Fruit fly (Drosophila melanogaster) whole organism, adult: Measurements from ENCODE around the gene CG6712.

Experiments used
- CG11617 ChIP-seq: fragments of 200-800 bp; sonication (Bioruptor generic); optimal IDR thresholded peaks from 2 replicates; lab custom pipeline; 2017; ENCODE audit warnings: mild to moderate bottlenecking, missing biosample characterization, missing genetic modification reagents, missing genetic modification characterization
- CG12768 ChIP-seq: fragments of 200-800 bp; sonication (Bioruptor generic); optimal IDR thresholded peaks from 2 replicates; lab custom pipeline; 2017; ENCODE audit warnings: missing biosample characterization, missing genetic modification characterization, mild to moderate bottlenecking, moderate library complexity, missing genetic modification reagents
- CG14711 ChIP-seq: fragments of 200-800 bp; sonication (Bioruptor generic); optimal IDR thresholded peaks from 2 replicates; lab custom pipeline; 2018; ENCODE audit warnings: missing biosample characterization, mild to moderate bottlenecking, missing genetic modification characterization, moderate library complexity
- CG1620 ChIP-seq: fragments of 200-800 bp; sonication (Bioruptor generic); optimal IDR thresholded peaks from 2 replicates; lab custom pipeline; 2016; ENCODE audit warnings: missing biosample characterization, missing genetic modification characterization
- CG33017 ChIP-seq: fragments of 200-800 bp; sonication (Bioruptor generic); optimal IDR thresholded peaks from 2 replicates; lab custom pipeline; 2018; ENCODE audit warnings: missing biosample characterization, mild to moderate bottlenecking, missing genetic modification characterization, moderate library complexity
- CG5204 ChIP-seq: fragments of 200-800 bp; sonication (Bioruptor generic); optimal IDR thresholded peaks from 2 replicates; lab custom pipeline; 2016; ENCODE audit warnings: missing biosample characterization, missing genetic modification characterization
- CG7045 ChIP-seq: fragments of 200-800 bp; sonication (Bioruptor generic); optimal IDR thresholded peaks from 2 replicates; lab custom pipeline; 2017; ENCODE audit warnings: missing biosample characterization, mild to moderate bottlenecking, missing genetic modification characterization
- CG7101 ChIP-seq: fragments of 200-800 bp; sonication (Bioruptor generic); optimal IDR thresholded peaks from 2 replicates; lab custom pipeline; 2018; ENCODE audit warnings: missing biosample characterization, mild to moderate bottlenecking, missing genetic modification characterization, moderate library complexity
- Clk ChIP-seq: fragments of 200-800 bp; sonication (Bioruptor generic); optimal IDR thresholded peaks from 2 replicates; lab custom pipeline; 2017; ENCODE audit warnings: missing biosample characterization, missing genetic modification characterization
- Crg-1 ChIP-seq: fragments of 200-800 bp; sonication (Bioruptor generic); optimal IDR thresholded peaks from 2 replicates; lab custom pipeline; 2016; ENCODE audit warnings: missing biosample characterization, missing genetic modification characterization
- Hr96 ChIP-seq: fragments of 200-800 bp; sonication (Bioruptor generic); optimal IDR thresholded peaks from 2 replicates; lab custom pipeline; 2016; ENCODE audit warnings: missing biosample characterization, missing genetic modification characterization
- Mnt ChIP-seq: fragments of 200-800 bp; sonication (Bioruptor generic); optimal IDR thresholded peaks from 2 replicates; lab custom pipeline; 2016; ENCODE audit warnings: missing biosample characterization, mild to moderate bottlenecking, missing genetic modification characterization
- bab1 ChIP-seq: fragments of 200-800 bp; sonication (Bioruptor generic); optimal IDR thresholded peaks from 3 replicates; lab custom pipeline; 2019; ENCODE audit warnings: missing biosample characterization, mild to moderate bottlenecking, missing genetic modification characterization, moderate library complexity
- cic ChIP-seq: fragments of 200-800 bp; sonication (Bioruptor generic); optimal IDR thresholded peaks from 2 replicates; lab custom pipeline; 2017; ENCODE audit warnings: missing biosample characterization, mild to moderate bottlenecking, missing genetic modification characterization, moderate library complexity
- cnc ChIP-seq, 2 experiments: fragments of >200 bp; optimal IDR thresholded peaks; 2 replicates each; lab custom pipeline; 2017
- kay ChIP-seq: fragments of 200-800 bp; sonication (Bioruptor generic); peaks from one replicate; lab custom pipeline; 2016; ENCODE audit warnings: missing biosample characterization, missing genetic modification characterization, borderline replicate concordance
- ovo ChIP-seq: fragments of 200-800 bp; sonication (Bioruptor generic); optimal IDR thresholded peaks from 2 replicates; lab custom pipeline; 2016; ENCODE audit warnings: missing biosample characterization, missing genetic modification characterization
- pad ChIP-seq: fragments of 200-800 bp; sonication (Bioruptor generic); optimal IDR thresholded peaks from 3 replicates; lab custom pipeline; 2017; ENCODE audit warnings: missing biosample characterization, missing genetic modification characterization, mild to moderate bottlenecking, moderate library complexity, missing genetic modification reagents
- tj ChIP-seq: fragments of 200-800 bp; sonication (Bioruptor generic); optimal IDR thresholded peaks from 3 replicates; lab custom pipeline; 2017; ENCODE audit warnings: missing biosample characterization, mild to moderate bottlenecking, missing genetic modification characterization, moderate library complexity
- toe ChIP-seq: fragments of 200-800 bp; sonication (Bioruptor generic); optimal IDR thresholded peaks from 2 replicates; lab custom pipeline; 2016; ENCODE audit warnings: missing biosample characterization, missing genetic modification characterization

CG6712 gene

DNA sequence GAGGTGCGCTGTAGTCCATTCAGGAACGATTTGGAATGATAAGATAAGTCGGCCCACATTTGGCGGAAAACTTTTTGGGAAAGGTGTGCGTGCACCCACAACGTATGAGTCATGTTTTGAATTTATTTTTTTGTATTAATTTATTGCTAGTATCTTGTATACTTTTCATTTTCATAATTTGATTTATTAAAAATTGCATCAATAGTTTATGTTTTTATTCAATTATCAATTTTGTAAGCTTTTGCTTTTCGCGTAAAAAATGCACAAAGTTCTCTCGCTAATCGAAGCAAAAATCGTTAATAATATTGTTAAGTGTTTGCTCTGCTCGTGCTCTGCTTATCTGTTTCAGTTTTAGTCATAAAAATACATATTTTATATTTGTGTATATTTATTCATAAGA is 10.8 kb upstream of the CG6712 start:
- TF ChIP-seq Mnt (GFP tag; lab: Kevin White, UChicago), result peak; percentile 6
- TF ChIP-seq CG7045, result no peak
- no peak for TF ChIP-seq CG14711 (tag; lab: Kevin White, UChicago)
- TF ChIP-seq pad (GFP tag; lab: Kevin White, UChicago), result no peak
- peak; percentile 96 for TF ChIP-seq kay (GFP tag; lab: Kevin White, UChicago)
- peak; percentile 26 for TF ChIP-seq cic

DNA sequence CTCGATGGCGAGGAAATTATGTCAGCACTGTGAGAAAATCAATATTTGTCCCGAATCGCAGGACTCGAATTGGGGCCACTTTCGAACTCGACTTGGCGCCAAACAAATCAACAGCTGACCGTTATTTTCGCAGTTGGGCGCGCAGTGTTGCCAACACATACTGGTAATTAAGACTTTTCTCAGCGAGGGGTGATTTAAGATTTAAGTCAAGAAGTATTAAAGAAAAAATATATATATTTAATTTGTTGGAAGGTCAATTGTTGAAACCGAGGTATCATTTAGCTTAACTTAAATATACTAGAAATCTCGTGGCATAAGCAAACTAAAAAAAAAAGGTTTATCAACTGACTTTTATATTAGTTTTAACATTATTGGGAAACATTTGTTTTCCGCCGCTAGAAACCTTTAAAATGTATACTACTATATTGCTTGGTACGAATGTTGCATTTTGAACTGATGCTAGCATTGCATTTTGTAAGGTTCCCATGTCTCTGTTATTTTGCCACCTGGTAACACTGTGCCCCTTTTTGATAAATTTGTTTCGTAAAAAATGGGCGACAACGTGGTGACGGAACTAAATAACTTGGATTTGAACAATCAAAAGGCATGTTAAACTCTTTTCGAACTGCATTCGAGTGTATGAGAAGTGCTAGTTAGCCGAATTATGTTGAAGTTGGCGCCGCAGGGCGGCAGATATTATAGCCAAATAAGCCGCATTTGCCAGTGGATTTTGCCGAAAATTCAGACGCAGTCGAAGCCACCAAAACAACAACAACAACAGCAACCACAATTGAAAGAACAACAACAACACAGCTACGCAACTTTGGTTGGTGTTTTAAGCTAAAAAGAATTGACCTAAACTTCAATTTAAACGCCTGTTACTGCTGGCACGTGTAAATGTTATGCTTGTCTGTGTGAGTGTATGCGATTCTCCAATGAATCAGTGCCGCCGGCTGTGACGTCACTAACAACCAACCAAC is 7.2 kb upstream of the CG6712 start, which contains the start of the genes Patsas and ThrRS:
Patsas (minus strand) TSS at position 55 of the 980 bp plus-strand sequence.
ThrRS (plus strand) TSS at position 521 of the 980 bp plus-strand sequence.
- peak; percentile 66 for TF ChIP-seq Hr96 (GFP tag; lab: Kevin White, UChicago)
- peak; percentile 76 for TF ChIP-seq CG11617 (GFP tag; lab: Kevin White, UChicago)
- TF ChIP-seq bab1 (GFP tag; lab: Kevin White, UChicago), result peak; percentile 50
- peak; percentile 72 for TF ChIP-seq CG33017 (tag; lab: Kevin White, UChicago)
- TF ChIP-seq Clk (GFP tag; lab: Kevin White, UChicago), result peak; percentile 39
- peak; percentile 87 for TF ChIP-seq Mnt (GFP tag; lab: Kevin White, UChicago)
- TF ChIP-seq pad (GFP tag; lab: Kevin White, UChicago), result peak; percentile 69
- peak; percentile 84 for TF ChIP-seq toe
- no peak for TF ChIP-seq CG5204 (GFP tag; lab: Kevin White, UChicago)
- TF ChIP-seq CG7045, result peak; percentile 89
- TF ChIP-seq Crg-1 (GFP tag; lab: Kevin White, UChicago), result peak; percentile 23
- peak; percentile 70 for TF ChIP-seq CG1620 (GFP tag; lab: Kevin White, UChicago)
- TF ChIP-seq cnc (optimal IDR thresholded peaks at IDR 0.05; lab: Kevin White, UChicago), result no peak
- peak; percentile 77 for TF ChIP-seq CG12768 (GFP tag; lab: Kevin White, UChicago)
- TF ChIP-seq CG14711 (tag; lab: Kevin White, UChicago), result peak; percentile 86
- TF ChIP-seq tj (GFP tag; lab: Kevin White, UChicago), result peak; percentile 67
- TF ChIP-seq kay (GFP tag; lab: Kevin White, UChicago), result no peak
- TF ChIP-seq ovo, result peak; percentile 51
- TF ChIP-seq cic, result peak; percentile 39
- peak; percentile 80 for TF ChIP-seq CG7101 (tag; lab: Kevin White, UChicago)

DNA sequence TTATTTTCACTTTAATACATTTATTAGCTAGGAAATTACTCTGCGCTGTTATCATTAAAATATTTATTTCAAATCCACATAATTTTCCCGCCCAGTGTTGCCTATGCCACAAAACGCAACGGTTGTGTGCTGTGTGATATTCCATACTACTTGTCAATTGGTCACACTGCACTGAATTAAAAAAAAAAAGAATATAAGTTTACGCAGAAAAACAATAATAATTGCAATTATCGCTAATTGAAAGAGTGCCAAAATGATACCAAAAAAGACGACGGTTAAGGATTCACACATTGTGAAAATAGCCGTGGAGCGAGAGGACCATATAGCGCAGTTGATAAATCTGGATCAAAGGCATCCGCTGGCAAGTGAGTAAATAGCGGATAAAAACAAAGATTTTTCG is 1.4 kb upstream of the CG6712 start, which contains the start of gene Ced-12:
Ced-12 (plus strand) TSS at position 141 of the 400 bp plus-strand sequence.
- TF ChIP-seq kay (GFP tag; lab: Kevin White, UChicago) (no peak), CG7101 (tag; lab: Kevin White, UChicago) (no peak), CG14711 (tag; lab: Kevin White, UChicago) (peak; percentile 10), CG11617 (GFP tag; lab: Kevin White, UChicago) (peak; percentile 26), cic (no peak), Clk (GFP tag; lab: Kevin White, UChicago) (no peak), bab1 (GFP tag; lab: Kevin White, UChicago) (peak; percentile 26), toe (no peak), CG33017 (tag; lab: Kevin White, UChicago) (no peak), CG12768 (GFP tag; lab: Kevin White, UChicago) (no peak), CG7045 (no peak)

DNA sequence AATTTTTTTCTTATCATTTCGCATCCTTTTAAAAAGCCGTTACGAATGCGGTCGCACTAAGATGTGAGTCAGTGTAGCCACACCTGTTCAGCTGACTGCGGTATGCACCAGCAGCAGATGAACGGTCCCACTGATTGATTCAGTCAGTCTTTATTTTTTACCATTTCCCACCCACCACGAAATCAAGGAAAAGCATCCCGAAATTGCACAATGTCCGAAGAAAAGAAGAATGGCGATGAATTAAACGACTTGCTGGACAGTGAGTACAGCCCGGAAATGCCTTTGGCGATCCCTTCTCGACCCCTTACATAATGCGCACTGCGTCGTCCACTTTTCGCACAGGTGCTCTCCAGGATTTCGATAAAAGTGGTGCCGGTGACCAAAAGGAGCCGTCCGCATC is 2.7 kb downstream of the CG6712 start:
- TF ChIP-seq CG1620 (GFP tag; lab: Kevin White, UChicago), result no peak
- TF ChIP-seq bab1 (GFP tag; lab: Kevin White, UChicago), result peak; percentile 44
- TF ChIP-seq Mnt (GFP tag; lab: Kevin White, UChicago), result peak; percentile 33

DNA sequence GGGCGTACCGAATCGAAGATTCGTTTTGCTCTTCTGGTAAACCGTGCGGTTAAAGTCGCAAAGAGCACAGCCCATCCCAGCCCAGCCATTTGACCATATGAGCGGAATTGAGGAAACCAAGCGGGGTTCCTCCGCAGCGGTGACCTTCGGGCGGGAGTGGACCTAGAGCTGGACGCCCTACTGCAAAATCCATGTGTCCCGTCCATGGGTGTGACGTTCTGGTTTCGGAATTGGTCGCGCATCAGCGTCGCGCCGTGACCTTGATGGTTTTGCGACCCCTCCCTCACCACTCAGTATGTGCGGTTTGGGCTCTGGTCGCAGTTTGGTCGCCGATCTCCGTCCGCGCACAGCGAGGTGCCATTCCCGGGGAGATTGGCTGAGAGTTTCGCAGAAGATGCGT is 3.6 kb downstream of the CG6712 start:
- TF ChIP-seq CG7101 (tag; lab: Kevin White, UChicago) (no peak), bab1 (GFP tag; lab: Kevin White, UChicago) (no peak), kay (GFP tag; lab: Kevin White, UChicago) (no peak), Hr96 (GFP tag; lab: Kevin White, UChicago) (no peak), CG5204 (GFP tag; lab: Kevin White, UChicago) (no peak), cic (no peak), CG7045 (no peak), CG33017 (tag; lab: Kevin White, UChicago) (no peak), tj (GFP tag; lab: Kevin White, UChicago) (no peak), Clk (GFP tag; lab: Kevin White, UChicago) (no peak), cnc (optimal IDR thresholded peaks at IDR 0.05; lab: Kevin White, UChicago) (no peak), CG14711 (tag; lab: Kevin White, UChicago) (no peak), CG11617 (GFP tag; lab: Kevin White, UChicago) (no peak), CG1620 (GFP tag; lab: Kevin White, UChicago) (no peak), toe (no peak), pad (GFP tag; lab: Kevin White, UChicago) (no peak), Mnt (GFP tag; lab: Kevin White, UChicago) (no peak), Crg-1 (GFP tag; lab: Kevin White, UChicago) (no peak)

DNA sequence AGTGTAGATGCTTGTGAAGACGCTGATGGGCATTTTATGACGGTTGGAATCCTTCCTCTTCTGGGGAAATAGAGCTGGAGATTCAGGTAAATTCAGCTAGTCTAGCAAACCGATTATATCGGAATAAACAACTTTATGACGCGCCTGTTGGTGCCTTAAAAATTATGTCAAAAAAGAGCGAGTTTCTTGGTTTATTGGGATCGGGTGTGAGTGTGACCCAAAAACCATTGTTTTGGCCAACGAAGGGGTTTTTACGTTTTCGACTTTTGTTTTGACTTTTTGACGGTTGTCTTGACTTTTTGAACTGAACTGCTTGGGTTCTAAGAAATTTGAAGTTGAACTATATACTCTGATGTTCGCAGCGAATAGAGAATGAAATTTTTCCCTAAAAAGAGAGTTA is 4.3 kb downstream of the CG6712 start:
- TF ChIP-seq CG11617 (GFP tag; lab: Kevin White, UChicago) (no peak), CG12768 (GFP tag; lab: Kevin White, UChicago) (no peak), CG5204 (GFP tag; lab: Kevin White, UChicago) (no peak), pad (GFP tag; lab: Kevin White, UChicago) (no peak), ovo (no peak), cic (no peak), Mnt (GFP tag; lab: Kevin White, UChicago) (no peak), cnc (optimal IDR thresholded peaks at IDR 0.05; lab: Kevin White, UChicago) (no peak), Hr96 (GFP tag; lab: Kevin White, UChicago) (no peak), CG33017 (tag; lab: Kevin White, UChicago) (no peak), Clk (GFP tag; lab: Kevin White, UChicago) (no peak), CG7045 (no peak), Crg-1 (GFP tag; lab: Kevin White, UChicago) (no peak), kay (GFP tag; lab: Kevin White, UChicago) (no peak), CG1620 (GFP tag; lab: Kevin White, UChicago) (no peak), toe (no peak), CG7101 (tag; lab: Kevin White, UChicago) (no peak), CG14711 (tag; lab: Kevin White, UChicago) (no peak), tj (GFP tag; lab: Kevin White, UChicago) (no peak), bab1 (GFP tag; lab: Kevin White, UChicago) (no peak)
